Fruit fly (Drosophila melanogaster) whole organism, embryonic: Measurements from ENCODE around the gene Kmn2.
"Not testable (repeated sequence)": the region's sequence is repeated elsewhere in the genome, so short reads cannot be mapped to it uniquely, and the experiment has no call there.

ENCODE experiments used
- Blimp-1 ChIP-seq: fragments of 200-800 bp; sonication (Bioruptor generic); optimal IDR thresholded peaks from 3 replicates; lab custom pipeline; 2018; ENCODE audit warnings: missing biosample characterization, missing genetic modification characterization, mild to moderate bottlenecking, moderate library complexity, missing genetic modification reagents
- CG10979 ChIP-seq: fragments of 200-800 bp; sonication (Bioruptor generic); optimal IDR thresholded peaks from 2 replicates; lab custom pipeline; 2018; ENCODE audit warnings: missing biosample characterization, mild to moderate bottlenecking, missing genetic modification characterization, moderate library complexity
- CG12942 ChIP-seq: fragments of 200-800 bp; sonication (Bioruptor generic); optimal IDR thresholded peaks from 3 replicates; lab custom pipeline; 2016; ENCODE audit warnings: missing biosample characterization, missing genetic modification characterization
- CG1647 ChIP-seq: fragments of 200-800 bp; sonication (Bioruptor generic); optimal IDR thresholded peaks from 3 replicates; lab custom pipeline; 2016; ENCODE audit warnings: missing biosample characterization, missing genetic modification characterization
- CG17612 ChIP-seq: fragments of 200-800 bp; sonication (Bioruptor generic); IDR thresholded peaks from 2 replicates; pipeline ENCODE4 v1.3.6; 2022; ENCODE audit warnings: missing biosample characterization, missing genetic modification characterization
- CoRest ChIP-seq: fragments of 200-800 bp; sonication (Bioruptor generic); optimal IDR thresholded peaks from 3 replicates; lab custom pipeline; 2018; ENCODE audit warnings: missing biosample characterization, mild to moderate bottlenecking, missing genetic modification characterization, moderate library complexity
- NC2α ChIP-seq: fragments of 200-800 bp; sonication (Bioruptor generic); optimal IDR thresholded peaks from 2 replicates; lab custom pipeline; 2016; ENCODE audit warnings: missing biosample characterization, missing genetic modification characterization
- Taf1 ChIP-seq: fragments of 200-800 bp; sonication (Bioruptor generic); IDR thresholded peaks from 2 replicates; pipeline ENCODE4 v1.3.6; 2022; ENCODE audit warnings: missing biosample characterization, missing genetic modification characterization
- fu2 ChIP-seq: fragments of 200-800 bp; sonication (Bioruptor generic); optimal IDR thresholded peaks from 2 replicates; lab custom pipeline; 2016; ENCODE audit warnings: missing biosample characterization, missing genetic modification characterization
- jigr1 ChIP-seq: fragments of 200-800 bp; sonication (Bioruptor generic); IDR thresholded peaks from 3 replicates; pipeline ENCODE4 v1.3.6; 2022; ENCODE audit warnings: missing biosample characterization, missing genetic modification characterization

- TF ChIP-seq Taf1 (GFP tag; lab: Robert Waterston, UW); NC2α (GFP tag; lab: Kevin White, UChicago); CG12942 (GFP tag; lab: Kevin White, UChicago); CG10979 (tag; lab: Kevin White, UChicago); Blimp-1; fu2; CoRest (tag; lab: Kevin White, UChicago); CG1647 (GFP tag; lab: Kevin White, UChicago); jigr1 (GFP tag; lab: Robert Waterston, UW); CG17612: not testable (repeated sequence)
These were observed 27.2 kb downstream of the Kmn2 start for dm6 chr3R:7973906-7974305.
